Fruit fly (Drosophila melanogaster): ENCODE data around the gene CG17294.

dm6 chr2L:8389231-8389630 is 12.4 kb downstream of the CG17294 start, which contains the start of gene CG42819:
- TF ChIP-seq kay (GFP tag; optimal IDR thresholded peaks at IDR 0.05): no peak
- no peak for TF ChIP-seq vnd (GFP tag; IDR thresholded peaks at IDR 0.05; ENCODE audit: partially characterized antibody)
- TF ChIP-seq HHEX (GFP tag; optimal IDR thresholded peaks at IDR 0.05): no peak
- TF ChIP-seq HmgZ (tag; optimal IDR thresholded peaks at IDR 0.05): no peak
- TF ChIP-seq CG18764 (GFP tag; optimal IDR thresholded peaks at IDR 0.05): no peak
- no peak for TF ChIP-seq phol (tag; optimal IDR thresholded peaks at IDR 0.05)
- TF ChIP-seq unpg (GFP tag; optimal IDR thresholded peaks at IDR 0.05): no peak
- TF ChIP-seq CG2875 (GFP tag; optimal IDR thresholded peaks at IDR 0.05): no peak
- no peak for TF ChIP-seq CG3838 (GFP tag; optimal IDR thresholded peaks at IDR 0.05)
- no peak for TF ChIP-seq gce (GFP tag; IDR thresholded peaks at IDR 0.05)
